Worm (Caenorhabditis elegans) whole organism, young adult: ENCODE measurements around the gene sra-1.

Experiments used
- B0019.2 ChIP-seq: fragments of 200-800 bp; sonication (Bioruptor generic); conservative IDR thresholded peaks from 2 replicates; pipeline ENCODE4 v1.3.6; 2022; ENCODE audit warnings: missing genetic modification reagents, missing genetic modification characterization, missing compliant biosample characterization
- B0336.3 ChIP-seq: fragments of 200-800 bp; sonication (Bioruptor generic); IDR thresholded peaks from 2 replicates; pipeline ENCODE4 v1.3.6; 2022; ENCODE audit warnings: missing genetic modification characterization, missing compliant biosample characterization
- F22D6.2 ChIP-seq: sonication (generic microtip); optimal IDR thresholded peaks from 2 replicates; lab custom pipeline; 2016; ENCODE audit warnings: mild to moderate bottlenecking, missing genetic modification characterization, missing compliant biosample characterization
- F33H1.4 ChIP-seq: fragments of 200-800 bp; sonication (Bioruptor generic); IDR thresholded peaks from 2 replicates; pipeline ENCODE4 v1.3.6; 2022; ENCODE audit warnings: missing genetic modification reagents, missing genetic modification characterization, missing compliant biosample characterization
- F49E8.2 ChIP-seq: sonication (generic microtip); optimal IDR thresholded peaks from 3 replicates; lab custom pipeline; 2017; ENCODE audit warnings: missing genetic modification characterization, mild to moderate bottlenecking, missing compliant biosample characterization, antibody characterized with exemption, moderate library complexity; ENCODE audit not compliant: insufficient read depth
- F52B5.7 ChIP-seq: sonication (generic microtip); optimal IDR thresholded peaks from 2 replicates; lab custom pipeline; 2016; ENCODE audit warnings: mild to moderate bottlenecking, missing genetic modification characterization, missing compliant biosample characterization
- T26A5.8 ChIP-seq: sonication (generic microtip); optimal IDR thresholded peaks from 2 replicates; lab custom pipeline; 2016; ENCODE audit warnings: missing genetic modification characterization, missing compliant biosample characterization
- Y56A3A.18 ChIP-seq: fragments of 200-800 bp; sonication (Bioruptor generic); IDR thresholded peaks from 2 replicates; pipeline ENCODE4 v1.3.6; 2022; ENCODE audit warnings: missing genetic modification reagents, missing genetic modification characterization, missing compliant biosample characterization
- Y79H2A.3 ChIP-seq: fragments of 200-800 bp; sonication (Bioruptor generic); conservative IDR thresholded peaks from 2 replicates; pipeline ENCODE4 v1.3.6; 2022; ENCODE audit warnings: missing genetic modification reagents, missing genetic modification characterization, missing compliant biosample characterization
- ZK185.1 ChIP-seq: sonication (generic microtip); optimal IDR thresholded peaks from 2 replicates; lab custom pipeline; 2016; ENCODE audit warnings: mild to moderate bottlenecking, missing genetic modification characterization, missing compliant biosample characterization; ENCODE audit not compliant: poor library complexity, severe bottlenecking
- attf-3 ChIP-seq: fragments of 200-800 bp; sonication (Bioruptor generic); conservative IDR thresholded peaks from 2 replicates; pipeline ENCODE4 v1.3.6; 2022; ENCODE audit warnings: missing genetic modification reagents, missing genetic modification characterization, missing compliant biosample characterization
- ccch-3 ChIP-seq: fragments of 200-800 bp; sonication (Bioruptor generic); optimal IDR thresholded peaks from 2 replicates; lab custom pipeline; 2018; ENCODE audit warnings: mild to moderate bottlenecking, missing genetic modification characterization, missing compliant biosample characterization
- ceh-100 ChIP-seq: fragments of 200-800 bp; sonication (Bioruptor generic); IDR thresholded peaks from 2 replicates; pipeline ENCODE4 v1.3.6; 2022; ENCODE audit warnings: missing genetic modification reagents, missing genetic modification characterization, missing compliant biosample characterization
- ceh-79 ChIP-seq: sonication (generic microtip); optimal IDR thresholded peaks from 2 replicates; lab custom pipeline; 2017; ENCODE audit warnings: mild to moderate bottlenecking, missing genetic modification characterization, missing compliant biosample characterization
- ceh-91 ChIP-seq: fragments of 200-800 bp; sonication (Bioruptor generic); IDR thresholded peaks from 2 replicates; pipeline ENCODE4 v1.3.6; 2022; ENCODE audit warnings: missing genetic modification reagents, missing genetic modification characterization, missing compliant biosample characterization
- die-1 ChIP-seq: sonication (generic microtip); optimal IDR thresholded peaks from 2 replicates; lab custom pipeline; 2016; ENCODE audit warnings: missing genotype, mild to moderate bottlenecking, missing genetic modification characterization, missing compliant biosample characterization
- dpl-1 ChIP-seq: fragments of 150-350 bp; optimal IDR thresholded peaks from 2 replicates; lab custom pipeline; 2014; ENCODE audit warnings: missing biosample characterization, missing genetic modification reagents, missing genetic modification characterization
- efl-1 ChIP-seq: fragments of 150-350 bp; optimal IDR thresholded peaks from 2 replicates; lab custom pipeline; 2014; ENCODE audit warnings: missing biosample characterization, missing genetic modification reagents, missing genetic modification characterization
- ets-4 ChIP-seq: fragments of 200-800 bp; sonication (Bioruptor generic); optimal IDR thresholded peaks from 2 replicates; lab custom pipeline; 2018; ENCODE audit warnings: mild to moderate bottlenecking, missing genetic modification characterization, missing compliant biosample characterization
- him-1 ChIP-seq: sonication (generic microtip); optimal IDR thresholded peaks from 2 replicates; lab custom pipeline; 2016; ENCODE audit warnings: missing genotype, missing genetic modification reagents, missing genetic modification characterization, missing compliant biosample characterization
- hsf-1 ChIP-seq: fragments of 200-800 bp; sonication (Bioruptor generic); IDR thresholded peaks from 2 replicates; pipeline ENCODE4 v1.3.6; 2022; ENCODE audit warnings: missing genetic modification reagents, missing genetic modification characterization, missing compliant biosample characterization
- lag-1 ChIP-seq: fragments of 200-800 bp; sonication (Bioruptor generic); IDR thresholded peaks from 2 replicates; pipeline ENCODE4 v1.3.6; 2022; ENCODE audit warnings: missing genetic modification reagents, missing genetic modification characterization, missing compliant biosample characterization
- lin-35 ChIP-seq, 3 experiments: fragments of 150-350 bp in 2 of 3; sonication (generic microtip) in 1 of 3; optimal IDR thresholded peaks; 2 replicates each; lab custom pipeline; 2014 to 2018; ENCODE audit warnings: missing biosample characterization in 3 of 3, missing genetic modification characterization in 3 of 3, missing genetic modification reagents in 3 of 3
- lsl-1 ChIP-seq: fragments of 200-800 bp; sonication (Bioruptor generic); optimal IDR thresholded peaks from 2 replicates; lab custom pipeline; 2018; ENCODE audit warnings: mild to moderate bottlenecking, missing genetic modification characterization, moderate library complexity, missing compliant biosample characterization
- lsy-27 ChIP-seq: sonication (generic microtip); optimal IDR thresholded peaks from 2 replicates; lab custom pipeline; 2017; ENCODE audit warnings: missing genetic modification characterization, mild to moderate bottlenecking, missing compliant biosample characterization, antibody characterized with exemption, missing genotype, borderline replicate concordance; ENCODE audit not compliant: insufficient read depth
- madf-3 ChIP-seq: fragments of 200-800 bp; sonication (Bioruptor generic); IDR thresholded peaks from 2 replicates; pipeline ENCODE4 v1.3.6; 2022; ENCODE audit warnings: missing genetic modification reagents, missing genetic modification characterization, missing compliant biosample characterization
- madf-6 ChIP-seq: fragments of 200-800 bp; sonication (Bioruptor generic); IDR thresholded peaks from 2 replicates; pipeline ENCODE4 v1.3.6; 2022; ENCODE audit warnings: missing genetic modification reagents, missing genetic modification characterization, missing compliant biosample characterization
- madf-8 ChIP-seq: fragments of 200-800 bp; sonication (Bioruptor generic); conservative IDR thresholded peaks from 2 replicates; pipeline ENCODE4 v1.3.6; 2022; ENCODE audit warnings: missing genetic modification reagents, missing genetic modification characterization, missing compliant biosample characterization
- nfya-1 ChIP-seq: sonication (generic microtip); optimal IDR thresholded peaks from 2 replicates; lab custom pipeline; 2017; ENCODE audit warnings: antibody characterized with exemption, missing compliant biosample characterization, missing genetic modification characterization, borderline replicate concordance; ENCODE audit not compliant: insufficient read depth
- nhr-120 ChIP-seq: fragments of 200-800 bp; sonication (Bioruptor generic); IDR thresholded peaks from 2 replicates; pipeline ENCODE4 v1.3.6; 2022; ENCODE audit warnings: missing genetic modification characterization, missing compliant biosample characterization
- nhr-80 ChIP-seq: sonication (generic microtip); optimal IDR thresholded peaks from 2 replicates; lab custom pipeline; 2016; ENCODE audit warnings: missing genetic modification characterization, missing compliant biosample characterization
- rcor-1 ChIP-seq: fragments of 200-800 bp; sonication (Bioruptor generic); IDR thresholded peaks from 2 replicates; pipeline ENCODE4 v1.3.6; 2022; ENCODE audit warnings: missing genetic modification reagents, missing genetic modification characterization, missing compliant biosample characterization
- snpc-1.3 ChIP-seq: sonication (generic microtip); optimal IDR thresholded peaks from 2 replicates; lab custom pipeline; 2017; ENCODE audit warnings: missing genetic modification characterization, mild to moderate bottlenecking, missing compliant biosample characterization, antibody characterized with exemption, moderate library complexity, missing genotype, missing genetic modification reagents; ENCODE audit not compliant: insufficient read depth
- snpc-3.4 ChIP-seq: sonication (generic microtip); optimal IDR thresholded peaks from 2 replicates; lab custom pipeline; 2017; ENCODE audit warnings: missing genetic modification characterization, mild to moderate bottlenecking, missing compliant biosample characterization, antibody characterized with exemption, moderate library complexity, missing genotype, missing genetic modification reagents
- sptf-2 ChIP-seq: fragments of 200-800 bp; sonication (Bioruptor generic); optimal IDR thresholded peaks from 2 replicates; lab custom pipeline; 2018; ENCODE audit warnings: mild to moderate bottlenecking, missing genetic modification characterization, missing compliant biosample characterization
- tlf-1 ChIP-seq: fragments of 200-800 bp; sonication (Bioruptor generic); optimal IDR thresholded peaks from 2 replicates; lab custom pipeline; 2018; ENCODE audit warnings: mild to moderate bottlenecking, missing genetic modification characterization, missing compliant biosample characterization
- unc-130 ChIP-seq: sonication (generic microtip); optimal IDR thresholded peaks from 2 replicates; lab custom pipeline; 2016; ENCODE audit warnings: missing genetic modification reagents, missing genetic modification characterization, missing compliant biosample characterization
- xnd-1 ChIP-seq: sonication (generic microtip); optimal IDR thresholded peaks from 2 replicates; lab custom pipeline; 2016; ENCODE audit warnings: missing genotype, missing genetic modification reagents, missing genetic modification characterization, missing compliant biosample characterization
- zfh-2 ChIP-seq: fragments of 200-800 bp; sonication (Bioruptor generic); conservative IDR thresholded peaks from 2 replicates; pipeline ENCODE4 v1.3.6; 2022; ENCODE audit warnings: missing genetic modification reagents, missing genetic modification characterization, missing compliant biosample characterization
- ztf-18 ChIP-seq: sonication (generic microtip); optimal IDR thresholded peaks from 2 replicates; lab custom pipeline; 2016; ENCODE audit warnings: missing genotype, mild to moderate bottlenecking, missing genetic modification characterization, missing compliant biosample characterization
- ztf-3 ChIP-seq: fragments of 200-800 bp; sonication (Bioruptor generic); optimal IDR thresholded peaks from 2 replicates; lab custom pipeline; 2018; ENCODE audit warnings: mild to moderate bottlenecking, missing genetic modification characterization, missing compliant biosample characterization

The sra-1 gene

DNA sequence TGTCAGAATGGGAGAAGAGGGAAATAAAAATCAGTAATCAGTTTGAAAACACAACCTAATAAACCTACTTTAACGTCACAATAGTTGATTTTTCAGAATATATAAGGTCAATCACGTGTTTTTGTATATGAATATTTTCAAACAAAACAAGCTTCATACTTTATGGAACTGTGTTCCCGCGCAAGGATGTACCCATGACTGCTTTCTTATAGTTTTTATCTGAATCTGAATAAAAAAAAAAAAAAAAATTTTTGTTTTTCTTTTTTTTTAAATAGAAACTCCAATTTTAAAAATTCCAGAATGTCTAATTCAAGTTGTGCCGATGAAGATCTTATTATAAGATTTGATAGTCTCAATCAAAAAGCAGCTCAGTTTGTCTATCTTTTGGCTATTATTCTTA, 7.0 kb upstream of the sra-1 start, which contains the start of gene sra-2 (continued):
- TF ChIP-seq lsy-27 (tag; lab: Kevin White, UChicago): no peak

DNA sequence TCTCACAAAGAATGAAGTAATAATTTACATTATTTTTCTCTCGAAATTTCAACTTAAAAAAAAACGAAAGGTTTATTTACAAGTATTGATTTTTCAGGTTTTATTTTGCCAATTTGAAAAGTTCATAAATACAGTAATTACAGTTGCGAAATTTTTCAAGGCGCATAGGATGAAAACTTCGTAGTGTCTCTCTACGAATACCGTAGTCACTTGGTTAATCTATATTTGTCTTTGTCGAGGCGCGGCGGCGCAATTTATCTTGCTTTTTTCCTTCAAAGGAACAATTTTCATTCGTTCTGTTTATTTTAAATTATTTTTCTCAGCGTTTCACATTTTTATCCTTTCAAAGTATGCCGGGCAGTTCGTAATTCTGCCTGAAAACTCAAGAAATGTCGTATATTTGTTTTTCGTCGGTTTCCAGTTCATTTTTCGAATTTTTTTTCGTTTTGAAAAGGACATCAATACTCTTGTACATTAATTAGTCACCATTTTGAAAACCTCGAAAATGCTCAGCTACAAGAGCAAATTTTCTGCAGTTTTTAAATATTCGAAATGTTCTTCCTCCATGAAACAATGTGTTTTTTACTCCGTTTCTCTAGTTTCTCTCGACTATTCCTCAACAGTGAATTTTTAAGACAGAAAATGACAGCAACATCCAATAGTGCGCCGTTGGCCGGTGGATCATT, 2.2 kb upstream of the sra-1 start, which contains the start of gene mex-6:
TSS of gene mex-6 (plus strand) at position 636 of the 686 bp plus-strand sequence.
- TF ChIP-seq efl-1 (peak; percentile 95), B0336.3 (GFP tag; lab: Robert Waterston, UW) (no peak), zfh-2 (no peak), madf-6 (GFP tag; lab: Robert Waterston, UW) (peak; percentile 97), him-1 (tag; lab: Kevin White, UChicago) (peak; percentile 53), B0019.2 (GFP tag; lab: Robert Waterston, UW) (0 out of 2 replicates have a peak, but pooled peaks have one; percentile 57), rcor-1 (peak; percentile 52; the same call in 1 of the 2 replicates), xnd-1 (peak; percentile 92), lag-1 (GFP tag; lab: Robert Waterston, UW) (no peak), hsf-1 (GFP tag; lab: Robert Waterston, UW) (peak; percentile 66; the same call in 1 of the 2 replicates), snpc-1.3 (tag; lab: Kevin White, UChicago) (peak; percentile 49), madf-8 (GFP tag; lab: Robert Waterston, UW) (peak; percentile 92), F33H1.4 (GFP tag; lab: Robert Waterston, UW) (peak; percentile 94), Y56A3A.18 (no peak), ztf-18 (tag; lab: Kevin White, UChicago) (no peak), ceh-91 (GFP tag; lab: Robert Waterston, UW) (peak; percentile 85), lsl-1 (GFP tag; lab: Kevin White, UChicago) (peak; percentile 98), dpl-1 (GFP tag; lab: Kevin White, UChicago) (peak; percentile 70), attf-3 (GFP tag; lab: Robert Waterston, UW) (peak; percentile 45; the same call in 1 of the 2 replicates), snpc-3.4 (tag; lab: Kevin White, UChicago) (peak; percentile 58), unc-130 (GFP tag; lab: Kevin White, UChicago) (peak; percentile 52), F49E8.2 (tag; lab: Kevin White, UChicago) (peak; percentile 30), Y79H2A.3 (GFP tag; lab: Robert Waterston, UW) (no peak), madf-3 (GFP tag; lab: Robert Waterston, UW) (peak; percentile 42; the same call in 1 of the 2 replicates), tlf-1 (GFP tag; lab: Kevin White, UChicago) (peak; percentile 32), ztf-3 (no peak), lin-35 (GFP tag; optimal IDR thresholded peaks at IDR 0.05; lab: Kevin White, UChicago) (no peak)

DNA sequence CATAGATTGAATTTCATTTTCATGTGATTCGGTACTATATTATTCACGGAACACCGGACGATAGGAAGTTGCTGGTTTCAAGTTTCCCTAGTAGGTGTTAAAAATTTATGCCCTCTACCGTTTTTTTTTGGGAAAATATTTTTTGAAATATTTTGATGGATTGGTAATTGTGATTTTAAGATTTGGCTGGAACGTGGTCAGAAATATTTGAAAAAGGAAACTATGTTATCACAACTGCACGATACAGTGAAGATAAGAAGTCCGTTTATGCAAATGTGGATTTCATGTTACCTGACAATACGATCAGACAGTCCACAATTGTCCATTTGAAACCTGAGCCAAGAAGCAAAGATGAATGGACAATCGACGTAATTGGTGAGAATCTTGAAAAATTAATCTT, 1.5 kb upstream of the sra-1 start, which contains the start of gene AH6.17:
TSS of gene AH6.17 (plus strand) at position 185 of the 400 bp plus-strand sequence.
- TF ChIP-seq ets-4 (GFP tag; lab: Kevin White, UChicago) (no peak), T26A5.8 (tag; lab: Kevin White, UChicago) (no peak), ccch-3 (GFP tag; lab: Kevin White, UChicago) (no peak), F52B5.7 (tag; lab: Kevin White, UChicago) (no peak), ceh-79 (tag; lab: Kevin White, UChicago) (no peak), nfya-1 (tag; lab: Kevin White, UChicago) (no peak), F22D6.2 (no peak), sptf-2 (GFP tag; lab: Kevin White, UChicago) (no peak), ceh-100 (GFP tag; lab: Robert Waterston, UW) (no peak), nhr-80 (tag; lab: Kevin White, UChicago) (no peak), ZK185.1 (tag; lab: Kevin White, UChicago) (no peak), nhr-120 (GFP tag; lab: Robert Waterston, UW) (no peak), die-1 (tag; lab: Kevin White, UChicago) (no peak), tlf-1 (GFP tag; lab: Kevin White, UChicago) (no peak)
